Worm (Caenorhabditis elegans) whole organism, early embryonic: ENCODE data around the gene T23G7.2.

Experiments used
- aly-1 ChIP-seq: sonication (generic microtip); optimal IDR thresholded peaks from 2 replicates; lab custom pipeline; 2016; ENCODE audit warnings: missing genetic modification characterization, missing compliant biosample characterization
- ceh-36 ChIP-seq: sonication (generic microtip); optimal IDR thresholded peaks from 2 replicates; lab custom pipeline; 2016; ENCODE audit warnings: missing genetic modification characterization, inconsistent platforms, missing compliant biosample characterization
- ets-7 ChIP-seq: sonication (generic microtip); optimal IDR thresholded peaks from 2 replicates; lab custom pipeline; 2016; ENCODE audit warnings: missing genotype, missing genetic modification characterization, missing compliant biosample characterization
- tra-4 ChIP-seq: sonication (generic microtip); optimal IDR thresholded peaks from 2 replicates; lab custom pipeline; 2017; ENCODE audit warnings: missing genetic modification characterization, missing compliant biosample characterization

ce11 chrII:9120813-9121554 is 51.8 kb downstream of the T23G7.2 start:
- no peak for TF ChIP-seq ets-7 (tag; lab: Kevin White, UChicago)
- no peak for TF ChIP-seq ceh-36 (tag; lab: Kevin White, UChicago)
- TF ChIP-seq aly-1 (tag; lab: Kevin White, UChicago): no peak
- TF ChIP-seq tra-4: no peak
